Worm (Caenorhabditis elegans) whole organism, mixed stage, embryonic: ENCODE measurements around the gene kqt-2.

Experiments used
- blmp-1 ChIP-seq: fragments of 150-350 bp; optimal IDR thresholded peaks from 2 replicates; lab custom pipeline; 2014; ENCODE audit warnings: missing biosample characterization, missing genetic modification characterization
- cnd-1 ChIP-seq: fragments of 200-800 bp; sonication (Bioruptor generic); optimal IDR thresholded peaks from 2 replicates; lab custom pipeline; 2018; ENCODE audit warnings: mild to moderate bottlenecking, missing genetic modification characterization, missing compliant biosample characterization
- elt-1 ChIP-seq: sonication (generic microtip); optimal IDR thresholded peaks from 2 replicates; lab custom pipeline; 2017; ENCODE audit warnings: missing genetic modification characterization, mild to moderate bottlenecking, missing compliant biosample characterization, antibody characterized with exemption, moderate library complexity, borderline replicate concordance; ENCODE audit not compliant: insufficient read depth
- elt-3 ChIP-seq: fragments of 150-350 bp; optimal IDR thresholded peaks from 2 replicates; lab custom pipeline; 2014; ENCODE audit warnings: missing biosample characterization, missing genetic modification characterization
- lin-13 ChIP-seq: fragments of 150-350 bp; optimal IDR thresholded peaks from 2 replicates; lab custom pipeline; 2014; ENCODE audit warnings: missing biosample characterization, missing genetic modification characterization
- nhr-28 ChIP-seq: fragments of 150-350 bp; optimal IDR thresholded peaks from 2 replicates; lab custom pipeline; 2014; ENCODE audit warnings: missing biosample characterization, missing genetic modification characterization
- nhr-76 ChIP-seq: sonication (generic microtip); optimal IDR thresholded peaks from 2 replicates; lab custom pipeline; 2017; ENCODE audit warnings: missing biosample characterization, missing genetic modification characterization
- unc-120 ChIP-seq: sonication (generic microtip); optimal IDR thresholded peaks from 2 replicates; lab custom pipeline; 2017; ENCODE audit warnings: missing genetic modification characterization, missing compliant biosample characterization; ENCODE audit not compliant: poor library complexity, severe bottlenecking
- zip-8 ChIP-seq: fragments of 150-350 bp; optimal IDR thresholded peaks from 2 replicates; lab custom pipeline; 2014; ENCODE audit warnings: missing biosample characterization, missing genetic modification characterization
- ztf-11 ChIP-seq: fragments of 150-350 bp; optimal IDR thresholded peaks from 2 replicates; lab custom pipeline; 2014; ENCODE audit warnings: missing biosample characterization, missing genetic modification characterization

ce11 chrX:8216957-8217356, 29.2 kb downstream of the kqt-2 start:
- TF ChIP-seq elt-3 (tag; lab: Kevin White, UChicago) (no peak), blmp-1 (tag; lab: Kevin White, UChicago) (no peak), cnd-1 (tag; lab: Kevin White, UChicago) (no peak), nhr-28 (no peak), nhr-76 (tag; lab: Kevin White, UChicago) (no peak), lin-13 (tag; lab: Kevin White, UChicago) (no peak), elt-1 (no peak), ztf-11 (tag; lab: Kevin White, UChicago) (no peak), unc-120 (no peak), zip-8 (tag; lab: Kevin White, UChicago) (no peak)
